Fruit fly (Drosophila melanogaster): ENCODE results near the gene CG13630.

Gene CG13630

DNA sequence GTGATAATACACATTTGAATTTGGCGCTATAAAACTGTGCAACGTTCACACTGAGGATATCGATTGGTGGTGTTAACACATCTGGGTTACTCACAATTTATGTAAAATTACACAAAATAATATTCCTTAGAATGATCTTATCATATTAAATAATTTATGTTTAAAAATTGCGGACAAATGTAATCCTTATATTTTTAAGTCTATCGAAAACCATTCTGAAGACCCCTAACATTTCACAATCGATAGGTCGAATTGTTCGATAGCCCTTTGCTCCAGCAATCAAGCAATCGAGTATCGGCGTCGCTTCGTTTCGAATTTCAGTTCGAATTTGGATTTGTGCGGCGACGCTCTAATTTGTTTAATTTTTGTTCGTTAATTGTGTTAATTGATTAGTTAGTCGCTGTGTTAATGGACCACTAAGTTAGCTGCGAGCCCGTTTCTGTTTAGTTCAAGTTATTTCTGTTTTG lies 34.4 kb upstream of the CG13630 start, which contains the start of gene asp (continued):
- TF ChIP-seq fd3F (GFP tag; optimal IDR thresholded peaks at IDR 0.05) (no peak), CG4328 (GFP tag; optimal IDR thresholded peaks at IDR 0.05) (no peak), CG33557 (GFP tag; optimal IDR thresholded peaks at IDR 0.05) (no peak), ap (GFP tag; IDR thresholded peaks at IDR 0.05) (no peak), disco-r (GFP tag; optimal IDR thresholded peaks at IDR 0.05) (no peak), run (tag; optimal IDR thresholded peaks at IDR 0.05) (no peak), prd (optimal IDR thresholded peaks at IDR 0.05) (no peak), prd (GFP tag; IDR thresholded peaks at IDR 0.05) (peak; percentile 28; the same call in 1 of the 3 replicates), Adf1 (GFP tag; IDR thresholded peaks at IDR 0.05) (no peak), CG3065 (GFP tag; optimal IDR thresholded peaks at IDR 0.05) (no peak), CG11560 (tag; IDR thresholded peaks at IDR 0.05) (peak; percentile 73; the same call in 2 of the 3 replicates), inv (GFP tag; IDR thresholded peaks at IDR 0.05; ENCODE audit: partially characterized antibody) (peak; percentile 74), Jarid2 (GFP tag; optimal IDR thresholded peaks at IDR 0.05) (no peak), Nf-YB (GFP tag; optimal IDR thresholded peaks at IDR 0.05) (no peak), CG11247 (GFP tag; IDR thresholded peaks at IDR 0.05) (no peak), PHDP (tag; optimal IDR thresholded peaks at IDR 0.05) (no peak), HHEX (GFP tag; optimal IDR thresholded peaks at IDR 0.05) (no peak), CG7357 (GFP tag; IDR thresholded peaks at IDR 0.05) (peak; percentile 81), Taf1 (GFP tag; IDR thresholded peaks at IDR 0.05) (no peak), E2f2 (GFP tag; IDR thresholded peaks at IDR 0.05) (peak; percentile 98), CG8388 (GFP tag; optimal IDR thresholded peaks at IDR 0.05) (no peak), Hey (tag; optimal IDR thresholded peaks at IDR 0.05) (no peak), D (optimal IDR thresholded peaks at IDR 0.05) (no peak), D (GFP tag; optimal IDR thresholded peaks at IDR 0.05) (no peak), CG14860 (GFP tag; IDR thresholded peaks at IDR 0.05; ENCODE audit: partially characterized antibody) (peak; percentile 94), CG10543 (GFP tag; optimal IDR thresholded peaks at IDR 0.05) (no peak), Hr78 (GFP tag; optimal IDR thresholded peaks at IDR 0.05) (no peak), CG18476 (GFP tag; optimal IDR thresholded peaks at IDR 0.05) (no peak), CG8924 (tag; optimal IDR thresholded peaks at IDR 0.05) (peak; percentile 24), eyg (GFP tag; optimal IDR thresholded peaks at IDR 0.05) (no peak), CG30020 (tag; optimal IDR thresholded peaks at IDR 0.05) (no peak), lab (GFP tag; optimal IDR thresholded peaks at IDR 0.05) (no peak), Lhr (GFP tag; optimal IDR thresholded peaks at IDR 0.05) (no peak), CG4820 (GFP tag; optimal IDR thresholded peaks at IDR 0.05) (no peak), Optix (GFP tag; IDR thresholded peaks at IDR 0.05) (no peak), ind (GFP tag; optimal IDR thresholded peaks at IDR 0.05) (peak; percentile 5), Hmr (GFP tag; optimal IDR thresholded peaks at IDR 0.05) (no peak), CG12391 (tag; optimal IDR thresholded peaks at IDR 0.05) (peak; percentile 61), CG9817 (tag; optimal IDR thresholded peaks at IDR 0.05) (no peak), Vsx1 (GFP tag; optimal IDR thresholded peaks at IDR 0.05) (no peak), Tbp (GFP tag; optimal IDR thresholded peaks at IDR 0.05) (no peak), Hsf (GFP tag; optimal IDR thresholded peaks at IDR 0.05) (no peak), CG1792 (GFP tag; optimal IDR thresholded peaks at IDR 0.05) (no peak), Scr (GFP tag; IDR thresholded peaks at IDR 0.05; ENCODE audit: partially characterized antibody) (peak; percentile 85), Rfx (GFP tag; IDR thresholded peaks at IDR 0.05) (no peak), shn (GFP tag; optimal IDR thresholded peaks at IDR 0.05) (no peak), D19A (tag; optimal IDR thresholded peaks at IDR 0.05) (no peak), slp2 (GFP tag; optimal IDR thresholded peaks at IDR 0.05) (no peak), schlank (tag; optimal IDR thresholded peaks at IDR 0.05) (no peak), CG13894 (tag; optimal IDR thresholded peaks at IDR 0.05) (no peak), CG15696 (tag; optimal IDR thresholded peaks at IDR 0.05) (no peak)

All from whole organism, embryonic.